Worm (Caenorhabditis elegans): ENCODE measurements around the gene T27A8.3.
A peak's percentile ranks its signal among the peaks of the same experiment; 100 is the strongest.

- TF ChIP-seq ceh-82 (tag; optimal IDR thresholded peaks at IDR 0.05) (no peak), zfp-2 (tag; optimal IDR thresholded peaks at IDR 0.05) (no peak), mxl-3 (GFP tag; optimal IDR thresholded peaks at IDR 0.05) (no peak), lin-29 (GFP tag; IDR thresholded peaks at IDR 0.05) (no peak), pha-4 (GFP tag; IDR thresholded peaks at IDR 0.05) (no peak), pha-4 (tag; optimal IDR thresholded peaks at IDR 0.05) (no peak), daf-12 (tag; optimal IDR thresholded peaks at IDR 0.05) (no peak), jun-1 (tag; optimal IDR thresholded peaks at IDR 0.05) (no peak), nhr-25 (tag; optimal IDR thresholded peaks at IDR 0.05; ENCODE audit: borderline replicate concordance, insufficient read depth) (no peak), Y105C5A.15 (GFP tag; IDR thresholded peaks at IDR 0.05) (no peak), nhr-77 (tag; optimal IDR thresholded peaks at IDR 0.05) (peak; percentile 47), ceh-32 (tag; optimal IDR thresholded peaks at IDR 0.05; ENCODE audit: poor library complexity) (no peak), ceh-62 (tag; optimal IDR thresholded peaks at IDR 0.05) (no peak), ztf-11 (tag; optimal IDR thresholded peaks at IDR 0.05) (no peak)
Observed at ce11 chrX:16039173-16039572, 23.3 kb upstream of the T27A8.3 start.

Data from whole organism, L4 larva.